Worm (Caenorhabditis elegans): ENCODE data around the gene Y51H4A.935.

The Y51H4A.935 gene

ce11 chrIV:16502387-16502786, 4.6 kb downstream of the Y51H4A.935 start (continued):
- TF ChIP-seq lag-1 (GFP tag; IDR thresholded peaks at IDR 0.05) (no peak), sptf-2 (GFP tag; optimal IDR thresholded peaks at IDR 0.05) (no peak), zfh-2 (GFP tag; conservative IDR thresholded peaks at IDR 0.05) (no peak), K11D2.4 (GFP tag; IDR thresholded peaks at IDR 0.05) (no peak), unc-62 (GFP tag; optimal IDR thresholded peaks at IDR 0.05) (no peak), nhr-120 (GFP tag; IDR thresholded peaks at IDR 0.05) (no peak), ztf-18 (tag; optimal IDR thresholded peaks at IDR 0.05) (no peak), let-526 (GFP tag; IDR thresholded peaks at IDR 0.05) (no peak), Y67H2A.10 (GFP tag; conservative IDR thresholded peaks at IDR 0.05) (no peak), attf-5 (GFP tag; optimal IDR thresholded peaks at IDR 0.05) (no peak), athp-1 (tag; optimal IDR thresholded peaks at IDR 0.05) (no peak), Y95B8A.8 (GFP tag; IDR thresholded peaks at IDR 0.05) (no peak), egl-44 (GFP tag; IDR thresholded peaks at IDR 0.05) (no peak), F57A8.1 (GFP tag; optimal IDR thresholded peaks at IDR 0.05) (no peak), F39B2.1 (GFP tag; IDR thresholded peaks at IDR 0.05) (no peak), ets-4 (GFP tag; optimal IDR thresholded peaks at IDR 0.05) (no peak), hsf-1 (GFP tag; IDR thresholded peaks at IDR 0.05) (no peak), ztf-25 (GFP tag; IDR thresholded peaks at IDR 0.05) (no peak), snpc-1.3 (tag; optimal IDR thresholded peaks at IDR 0.05; ENCODE audit: insufficient read depth) (no peak), dpff-1 (tag; optimal IDR thresholded peaks at IDR 0.05) (no peak), Y79H2A.3 (GFP tag; conservative IDR thresholded peaks at IDR 0.05) (peak; percentile 64; the same call in 1 of the 2 replicates), T07F8.4 (tag; optimal IDR thresholded peaks at IDR 0.05) (no peak), tbp1 (GFP tag; optimal IDR thresholded peaks at IDR 0.05) (peak; percentile 53), efl-1 (GFP tag; optimal IDR thresholded peaks at IDR 0.05) (peak; percentile 53), mxl-1 (tag; optimal IDR thresholded peaks at IDR 0.05) (no peak), ceh-58 (GFP tag; IDR thresholded peaks at IDR 0.05) (no peak), attf-3 (GFP tag; conservative IDR thresholded peaks at IDR 0.05) (no peak), lin-54 (GFP tag; optimal IDR thresholded peaks at IDR 0.05) (no peak), nfya-2 (GFP tag; IDR thresholded peaks at IDR 0.05) (no peak), ztf-3 (GFP tag; optimal IDR thresholded peaks at IDR 0.05) (no peak), tbx-9 (tag; optimal IDR thresholded peaks at IDR 0.05; ENCODE audit: borderline replicate concordance) (no peak), chd-7 (tag; optimal IDR thresholded peaks at IDR 0.05) (no peak), dox-1 (GFP tag; IDR thresholded peaks at IDR 0.05) (no peak), lsl-1 (GFP tag; optimal IDR thresholded peaks at IDR 0.05) (peak; percentile 86), snpc-4 (GFP tag; optimal IDR thresholded peaks at IDR 0.05) (peak; percentile 71), snpc-4 (tag; optimal IDR thresholded peaks at IDR 0.05) (peak in 3 of 4 experiments; percentile 71 to 83 (median 75)), F23B12.7 (tag; optimal IDR thresholded peaks at IDR 0.05; ENCODE audit: insufficient read depth) (no peak)

- TF ChIP-seq mel-28 (tag; optimal IDR thresholded peaks at IDR 0.05; ENCODE audit: borderline replicate concordance) (no peak), attf-6 (GFP tag; IDR thresholded peaks at IDR 0.05) (no peak), tlf-1 (GFP tag; optimal IDR thresholded peaks at IDR 0.05) (no peak), attf-5 (GFP tag; optimal IDR thresholded peaks at IDR 0.05) (peak; percentile 36), Y95B8A.8 (GFP tag; IDR thresholded peaks at IDR 0.05) (0 out of 2 replicates have a peak, but pooled peaks have one; percentile 57), ZK185.1 (tag; optimal IDR thresholded peaks at IDR 0.05; ENCODE audit: poor library complexity, severe bottlenecking) (peak; percentile 15), nfyb-1 (GFP tag; IDR thresholded peaks at IDR 0.05) (peak; percentile 56; the same call in 1 of the 2 replicates), hlh-26 (GFP tag; conservative IDR thresholded peaks at IDR 0.05) (no peak), nhr-80 (tag; optimal IDR thresholded peaks at IDR 0.05) (peak; percentile 82), zfh-2 (GFP tag; conservative IDR thresholded peaks at IDR 0.05) (peak; percentile 77), lag-1 (GFP tag; IDR thresholded peaks at IDR 0.05) (no peak), lin-40 (tag; optimal IDR thresholded peaks at IDR 0.05) (peak; percentile 51), athp-1 (tag; optimal IDR thresholded peaks at IDR 0.05) (peak; percentile 8), atf-7 (tag; optimal IDR thresholded peaks at IDR 0.05) (peak; percentile 43), attf-3 (GFP tag; conservative IDR thresholded peaks at IDR 0.05) (no peak), madf-3 (GFP tag; IDR thresholded peaks at IDR 0.05) (0 out of 2 replicates have a peak, but pooled peaks have one; percentile 6), ztf-18 (tag; optimal IDR thresholded peaks at IDR 0.05) (no peak), snpc-4 (GFP tag; optimal IDR thresholded peaks at IDR 0.05) (no peak), snpc-4 (tag; optimal IDR thresholded peaks at IDR 0.05) (peak in 1 of 4 experiments; percentile 39), tbp1 (GFP tag; optimal IDR thresholded peaks at IDR 0.05) (peak; percentile 12), F23B12.7 (tag; optimal IDR thresholded peaks at IDR 0.05; ENCODE audit: insufficient read depth) (no peak), xnd-1 (tag; optimal IDR thresholded peaks at IDR 0.05) (no peak)
These were observed 5.2 kb downstream of the Y51H4A.935 start for ce11 chrIV:16501855-16502254.

All from whole organism, young adult.